ENCODE assay signal across 4 fruit fly cellular contexts in the genomic region with DNA sequence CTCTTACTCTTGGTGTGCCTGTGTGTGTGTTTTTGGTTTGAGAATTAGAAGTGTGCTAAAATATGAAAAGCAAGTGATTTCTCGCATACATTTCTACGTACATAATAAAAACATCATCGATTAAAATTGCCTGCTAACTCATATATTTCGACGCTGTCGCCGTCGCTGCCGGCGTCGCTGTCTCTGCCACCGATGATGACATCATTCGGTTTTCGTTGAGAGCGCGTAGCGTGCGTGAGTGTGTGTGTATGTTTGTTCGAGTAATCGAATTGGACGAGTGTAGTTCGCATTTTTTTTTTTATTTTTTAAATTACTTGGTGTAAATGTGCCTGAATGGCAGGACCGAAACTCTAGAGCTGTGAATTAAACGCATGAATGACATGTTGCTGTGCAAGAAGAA.
A peak's percentile ranks its signal among the peaks of the same experiment; 100 is the strongest.
TF ChIP-seq lines count a peak whose summit lies in the region.

No protein-coding gene starts in this region.

- TF ChIP-seq CTCF in whole organism, embryonic (GFP tag; optimal IDR thresholded peaks at IDR 0.05; lab: Kevin White, UChicago): no peak

TF ChIP-seq in whole organism, adult, 20 proteins besides CTCF, POLR2A, EP300 and RAD21:
- TF ChIP-seq tj (GFP tag; optimal IDR thresholded peaks at IDR 0.05; lab: Kevin White, UChicago): peak; percentile 3
- no peak for TF ChIP-seq CG33017 (tag; optimal IDR thresholded peaks at IDR 0.05; lab: Kevin White, UChicago)

TF ChIP-seq in whole organism, embryonic, 481 proteins besides CTCF, POLR2A, EP300 and RAD21:
- TF ChIP-seq CG18764 (GFP tag; optimal IDR thresholded peaks at IDR 0.05; lab: Kevin White, UChicago) (no peak), Adf1 (GFP tag; IDR thresholded peaks at IDR 0.05; lab: Robert Waterston, UW) (peak; percentile 93), cg (GFP tag; optimal IDR thresholded peaks at IDR 0.05; lab: Kevin White, UChicago) (peak; percentile 39), Pdp1 (GFP tag; optimal IDR thresholded peaks at IDR 0.05; lab: Kevin White, UChicago) (peak in 1 of 2 experiments; percentile 72), Trl (optimal IDR thresholded peaks at IDR 0.05; lab: Kevin White, UChicago) (peak; percentile 17 to 63), Trl (GFP tag; optimal IDR thresholded peaks at IDR 0.05; lab: Kevin White, UChicago) (no peak), pb (GFP tag; optimal IDR thresholded peaks at IDR 0.05; lab: Kevin White, UChicago) (no peak), gfzf (GFP tag; optimal IDR thresholded peaks at IDR 0.05; lab: Kevin White, UChicago) (no peak), exex (tag; optimal IDR thresholded peaks at IDR 0.05; lab: Kevin White, UChicago) (peak; percentile 22), ewg (GFP tag; optimal IDR thresholded peaks at IDR 0.05; lab: Kevin White, UChicago) (no peak), sqz (GFP tag; optimal IDR thresholded peaks at IDR 0.05; lab: Kevin White, UChicago) (peak; percentile 44), onecut (GFP tag; IDR thresholded peaks at IDR 0.05; lab: Robert Waterston, UW) (peak; percentile 27; the same call in 1 of the 2 replicates), CG17385 (GFP tag; optimal IDR thresholded peaks at IDR 0.05; lab: Kevin White, UChicago) (peak; percentile 58), row (GFP tag; IDR thresholded peaks at IDR 0.05; lab: Robert Waterston, UW) (no peak), sens (GFP tag; lab: Kevin White, UChicago) (peak; percentile 1), Atf3 (GFP tag; optimal IDR thresholded peaks at IDR 0.05; lab: Kevin White, UChicago) (peak; percentile 20), CG34376 (GFP tag; optimal IDR thresholded peaks at IDR 0.05; lab: Kevin White, UChicago) (peak; percentile 34), knrl (GFP tag; IDR thresholded peaks at IDR 0.05; lab: Robert Waterston, UW; ENCODE audit: partially characterized antibody) (no peak)

TF ChIP-seq in whole organism, prepupa, 60 proteins besides CTCF, POLR2A, EP300 and RAD21:
- TF ChIP-seq Smox (GFP tag; optimal IDR thresholded peaks at IDR 0.05; lab: Kevin White, UChicago): no peak
- TF ChIP-seq svp (GFP tag; lab: Kevin White, UChicago): no peak
- TF ChIP-seq vri (GFP tag; optimal IDR thresholded peaks at IDR 0.05; lab: Kevin White, UChicago): peak; percentile 77
- TF ChIP-seq Eip78C (GFP tag; lab: Kevin White, UChicago): peak; percentile 62
- no peak for TF ChIP-seq CG11762 (GFP tag; optimal IDR thresholded peaks at IDR 0.05; lab: Kevin White, UChicago; ENCODE audit: insufficient read depth)

TF ChIP-seq in whole organism, wandering third instar larva, 38 proteins besides CTCF, POLR2A, EP300 and RAD21:
- peak; percentile 1 for TF ChIP-seq psq (GFP tag; optimal IDR thresholded peaks at IDR 0.05; lab: Kevin White, UChicago)
- TF ChIP-seq tai (GFP tag; optimal IDR thresholded peaks at IDR 0.05; lab: Kevin White, UChicago): no peak
- TF ChIP-seq GATAd (GFP tag; optimal IDR thresholded peaks at IDR 0.05; lab: Kevin White, UChicago): no peak
- TF ChIP-seq Mio (GFP tag; optimal IDR thresholded peaks at IDR 0.05; lab: Kevin White, UChicago): no peak
- no peak for TF ChIP-seq Abd-B (GFP tag; optimal IDR thresholded peaks at IDR 0.05; lab: Kevin White, UChicago)
